Worm (Caenorhabditis elegans) whole organism, L4/young adult: ENCODE data around the gene col-177.

Source experiments
- W03F9.2 ChIP-seq: fragments of 150-350 bp; optimal IDR thresholded peaks from 2 replicates; lab custom pipeline; 2014; ENCODE audit warnings: missing biosample characterization, missing genetic modification characterization
- dao-5 ChIP-seq: sonication (generic microtip); optimal IDR thresholded peaks from 2 replicates; lab custom pipeline; 2016; ENCODE audit warnings: missing genotype, missing genetic modification characterization, moderate library complexity, missing compliant biosample characterization
- him-1 ChIP-seq: sonication (generic microtip); optimal IDR thresholded peaks from 2 replicates; lab custom pipeline; 2016; ENCODE audit warnings: missing genotype, missing genetic modification reagents, missing genetic modification characterization, missing compliant biosample characterization

ce11 chrX:11003701-11004100 lies 2.1 kb upstream of the col-177 start:
- TF ChIP-seq him-1 (tag; lab: Kevin White, UChicago): no peak
- no peak for TF ChIP-seq W03F9.2 (tag; lab: Kevin White, UChicago)
- TF ChIP-seq dao-5 (tag; lab: Kevin White, UChicago): no peak
